Fruit fly (Drosophila melanogaster): ENCODE measurements around the gene CG33080.

DNA sequence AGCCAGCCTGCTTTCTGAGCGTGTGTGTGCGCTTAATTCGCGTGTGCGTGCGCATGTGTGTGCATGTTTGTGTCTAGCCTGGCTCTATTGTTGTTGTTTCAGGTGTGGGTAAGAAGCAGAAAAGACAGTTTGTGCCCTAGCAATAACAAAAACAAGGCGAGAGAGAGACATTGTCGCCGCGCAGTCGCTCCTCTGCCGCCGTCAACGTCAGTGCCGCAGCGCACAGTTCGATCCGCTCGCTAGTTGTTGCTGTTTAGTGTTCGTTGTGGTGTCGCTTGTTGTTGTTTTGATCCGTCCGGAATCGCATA lies 27.4 kb downstream of the CG33080 start:
- TF ChIP-seq CG15710 (tag; optimal IDR thresholded peaks at IDR 0.05) (no peak), CG9948 (tag; optimal IDR thresholded peaks at IDR 0.05) (no peak), CG32121 (GFP tag; IDR thresholded peaks at IDR 0.05) (no peak)

Data from whole organism, pupa.